Worm (Caenorhabditis elegans) whole organism, L3 larva: ENCODE measurements around the gene acp-2.

Source experiments
- ZK546.5 ChIP-seq: sonication (generic microtip); optimal IDR thresholded peaks from 2 replicates; lab custom pipeline; 2017; ENCODE audit warnings: missing biosample characterization, missing genetic modification characterization
- nhr-12 ChIP-seq: fragments of 150-350 bp; optimal IDR thresholded peaks from 2 replicates; lab custom pipeline; 2014; ENCODE audit warnings: missing biosample characterization, missing genetic modification characterization

- TF ChIP-seq nhr-12 (tag; lab: Kevin White, UChicago) (no peak), ZK546.5 (no peak)
These were observed 45.0 kb downstream of the acp-2 start for ce11 chrII:8386897-8387296.
